Worm (Caenorhabditis elegans): Measurements from ENCODE around the gene sre-18.

ce11 chrIV:12212814-12213213 lies 16.8 kb downstream of the sre-18 start:
- TF ChIP-seq tbx-2 (tag; optimal IDR thresholded peaks at IDR 0.05) (no peak), egl-27 (tag; optimal IDR thresholded peaks at IDR 0.05) (no peak)

Measured in whole organism, L3 larva.